Fruit fly (Drosophila melanogaster): ENCODE data around the gene CG13102.

DNA sequence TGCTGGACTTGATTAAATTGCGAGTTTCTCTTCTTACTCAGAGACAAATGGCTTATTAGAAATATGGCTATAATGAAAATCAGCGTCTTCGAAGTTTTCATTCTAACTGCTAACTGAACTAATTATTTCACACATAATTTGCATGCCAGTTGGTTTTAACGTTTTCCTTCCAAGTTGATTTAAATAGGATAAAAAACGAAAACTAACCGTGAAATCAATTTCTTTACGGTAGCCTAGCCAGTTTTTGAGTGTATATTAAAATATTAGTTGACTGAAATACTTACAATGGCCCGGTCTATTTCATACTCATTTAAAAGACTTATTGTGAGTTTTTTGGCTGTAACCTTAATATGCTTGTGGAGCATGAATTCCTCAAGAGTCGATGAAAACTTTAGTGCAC is 49.7 kb upstream of the CG13102 start, which contains the start of the genes CG9525 and CG32985:
- TF ChIP-seq row (GFP tag; IDR thresholded peaks at IDR 0.05) (no peak), CG3163 (GFP tag; optimal IDR thresholded peaks at IDR 0.05) (no peak), dpn (GFP tag; optimal IDR thresholded peaks at IDR 0.05) (no peak), CG6272 (GFP tag; IDR thresholded peaks at IDR 0.05) (no peak), CG15479 (GFP tag; optimal IDR thresholded peaks at IDR 0.05) (no peak), Camta (GFP tag; optimal IDR thresholded peaks at IDR 0.05) (no peak), Ada2b (GFP tag; IDR thresholded peaks at IDR 0.05) (no peak), NFAT (GFP tag; IDR thresholded peaks at IDR 0.05) (no peak), CG5245 (GFP tag; optimal IDR thresholded peaks at IDR 0.05) (no peak), MTF-1 (GFP tag; optimal IDR thresholded peaks at IDR 0.05; ENCODE audit: borderline replicate concordance) (no peak), Spps (tag; optimal IDR thresholded peaks at IDR 0.05) (no peak), CG10147 (GFP tag; optimal IDR thresholded peaks at IDR 0.05) (no peak)
